Fruit fly (Drosophila melanogaster) whole organism, embryonic: ENCODE measurements around the gene mahe.

Experiments
- Asciz ChIP-seq: fragments of 200-800 bp; sonication (Bioruptor generic); optimal IDR thresholded peaks from 2 replicates; lab custom pipeline; 2017; ENCODE audit warnings: missing biosample characterization, mild to moderate bottlenecking, missing genetic modification characterization, missing genetic modification reagents
- Awh ChIP-seq: fragments of 200-800 bp; sonication (Bioruptor generic); IDR thresholded peaks from 2 replicates; pipeline ENCODE4, ENCODE4 v1.3.6; 2022; ENCODE audit warnings: missing biosample characterization, missing genetic modification characterization
- Blimp-1 ChIP-seq: fragments of 200-800 bp; sonication (Bioruptor generic); optimal IDR thresholded peaks from 3 replicates; lab custom pipeline; 2018; ENCODE audit warnings: missing biosample characterization, missing genetic modification characterization, mild to moderate bottlenecking, moderate library complexity, missing genetic modification reagents
- CG10209 ChIP-seq: fragments of 200-800 bp; sonication (Bioruptor generic); optimal IDR thresholded peaks from 3 replicates; lab custom pipeline; 2017; ENCODE audit warnings: missing biosample characterization, mild to moderate bottlenecking, missing genetic modification characterization, missing genetic modification reagents
- CG1024 ChIP-seq: fragments of 200-800 bp; sonication (Bioruptor generic); IDR thresholded peaks from 2 replicates; pipeline ENCODE4 v1.3.6; 2022; ENCODE audit warnings: missing biosample characterization, missing genetic modification characterization
- CG10979 ChIP-seq: fragments of 200-800 bp; sonication (Bioruptor generic); optimal IDR thresholded peaks from 2 replicates; lab custom pipeline; 2018; ENCODE audit warnings: missing biosample characterization, mild to moderate bottlenecking, missing genetic modification characterization, moderate library complexity
- CG14710 ChIP-seq: fragments of 200-800 bp; sonication (Bioruptor generic); optimal IDR thresholded peaks from 3 replicates; lab custom pipeline; 2019; ENCODE audit warnings: missing biosample characterization, mild to moderate bottlenecking, missing genetic modification characterization, moderate library complexity
- CG17612 ChIP-seq: fragments of 200-800 bp; sonication (Bioruptor generic); IDR thresholded peaks from 2 replicates; pipeline ENCODE4 v1.3.6; 2022; ENCODE audit warnings: missing biosample characterization, missing genetic modification characterization
- CG2678 ChIP-seq: fragments of 200-800 bp; sonication (Bioruptor generic); optimal IDR thresholded peaks from 3 replicates; lab custom pipeline; 2019; ENCODE audit warnings: missing biosample characterization, mild to moderate bottlenecking, missing genetic modification characterization, moderate library complexity
- CG30403 ChIP-seq: fragments of 200-800 bp; sonication (Bioruptor generic); optimal IDR thresholded peaks from 3 replicates; lab custom pipeline; 2016; ENCODE audit warnings: missing biosample characterization, missing genetic modification characterization
- CoRest ChIP-seq: fragments of 200-800 bp; sonication (Bioruptor generic); optimal IDR thresholded peaks from 3 replicates; lab custom pipeline; 2018; ENCODE audit warnings: missing biosample characterization, mild to moderate bottlenecking, missing genetic modification characterization, moderate library complexity
- CrebB ChIP-seq: fragments of 200-800 bp; sonication (Bioruptor generic); optimal IDR thresholded peaks from 3 replicates; lab custom pipeline; 2018; ENCODE audit warnings: missing biosample characterization, mild to moderate bottlenecking, missing genetic modification characterization
- D19B ChIP-seq: fragments of 200-800 bp; sonication (Bioruptor generic); optimal IDR thresholded peaks from 2 replicates; lab custom pipeline; 2017; ENCODE audit warnings: missing biosample characterization, mild to moderate bottlenecking, missing genetic modification characterization
- Dbx ChIP-seq: fragments of 200-800 bp; sonication (Bioruptor generic); IDR thresholded peaks from 3 replicates; pipeline ENCODE4 v1.3.6; 2022; ENCODE audit warnings: missing biosample characterization, missing genetic modification characterization
- Dip2 ChIP-seq: fragments of 200-800 bp; sonication (Bioruptor generic); IDR thresholded peaks from 2 replicates; pipeline ENCODE4 v1.3.6; 2022; ENCODE audit warnings: missing biosample characterization, missing genetic modification characterization
- Dip3 ChIP-seq: fragments of 200-800 bp; sonication (Bioruptor generic); optimal IDR thresholded peaks from 3 replicates; lab custom pipeline; 2016; ENCODE audit warnings: missing biosample characterization, missing genetic modification characterization
- Dref ChIP-seq: fragments of 200-800 bp; sonication (Bioruptor generic); IDR thresholded peaks from 2 replicates; pipeline ENCODE4 v1.3.6; 2022; ENCODE audit warnings: missing biosample characterization, missing genetic modification characterization
- E2f1 ChIP-seq: fragments of 200-800 bp; sonication (Bioruptor generic); IDR thresholded peaks from 2 replicates; pipeline ENCODE4 v1.3.6; 2022; ENCODE audit warnings: missing biosample characterization, missing genetic modification characterization
- E2f2 ChIP-seq: fragments of 200-800 bp; sonication (Bioruptor generic); IDR thresholded peaks from 2 replicates; pipeline ENCODE4 v1.3.6; 2022; ENCODE audit warnings: missing biosample characterization, missing genetic modification characterization
- Ets65A ChIP-seq: fragments of 200-800 bp; sonication (Bioruptor generic); peaks from one replicate; lab custom pipeline; 2016; ENCODE audit warnings: missing biosample characterization, missing genetic modification characterization
- Fer1 ChIP-seq: fragments of 200-800 bp; sonication (Bioruptor generic); optimal IDR thresholded peaks from 2 replicates; lab custom pipeline; 2017; ENCODE audit warnings: missing biosample characterization, mild to moderate bottlenecking, missing genetic modification characterization
- H15 ChIP-seq: fragments of 200-800 bp; sonication (Bioruptor generic); IDR thresholded peaks from 3 replicates; pipeline ENCODE4 v1.3.6; 2022; ENCODE audit warnings: missing biosample characterization, missing genetic modification characterization
- HmgD ChIP-seq: fragments of 200-800 bp; sonication (Bioruptor generic); optimal IDR thresholded peaks from 3 replicates; lab custom pipeline; 2016; ENCODE audit warnings: missing biosample characterization, missing genetic modification characterization
- Hr51 ChIP-seq, 2 experiments: fragments of 200-800 bp; sonication (Bioruptor generic); optimal IDR thresholded peaks; 2 replicates in 1 of 2; 3 replicates in 1 of 2; lab custom pipeline; 2016 to 2018; ENCODE audit warnings: missing biosample characterization in 2 of 2, missing genetic modification characterization in 2 of 2, mild to moderate bottlenecking in 1 of 2, moderate library complexity in 1 of 2
- Hsf ChIP-seq: fragments of 200-800 bp; sonication (Bioruptor generic); optimal IDR thresholded peaks from 3 replicates; lab custom pipeline; 2016; ENCODE audit warnings: missing biosample characterization, missing genetic modification characterization
- Nf-YA ChIP-seq: fragments of 200-800 bp; sonication (Bioruptor generic); IDR thresholded peaks from 2 replicates; pipeline ENCODE4 v1.3.6; 2022; ENCODE audit warnings: missing biosample characterization, missing genetic modification characterization
- PHDP ChIP-seq: fragments of 200-800 bp; sonication (Bioruptor generic); optimal IDR thresholded peaks from 3 replicates; lab custom pipeline; 2018; ENCODE audit warnings: missing biosample characterization, mild to moderate bottlenecking, missing genetic modification characterization, moderate library complexity
- Ptx1 ChIP-seq: fragments of 200-800 bp; sonication (Bioruptor generic); IDR thresholded peaks from 2 replicates; pipeline ENCODE4 v1.3.6; 2022; ENCODE audit warnings: missing biosample characterization, missing genetic modification characterization
- Ssrp ChIP-seq: fragments of 200-800 bp; sonication (Bioruptor generic); optimal IDR thresholded peaks from 2 replicates; lab custom pipeline; 2018; ENCODE audit warnings: missing biosample characterization, mild to moderate bottlenecking, missing genetic modification characterization, moderate library complexity
- Taf1 ChIP-seq: fragments of 200-800 bp; sonication (Bioruptor generic); IDR thresholded peaks from 2 replicates; pipeline ENCODE4 v1.3.6; 2022; ENCODE audit warnings: missing biosample characterization, missing genetic modification characterization
- YL-1 ChIP-seq: fragments of 200-800 bp; sonication (Bioruptor generic); optimal IDR thresholded peaks from 3 replicates; lab custom pipeline; 2017; ENCODE audit warnings: missing biosample characterization, mild to moderate bottlenecking, missing genetic modification characterization
- al ChIP-seq: fragments of 200-800 bp; sonication (Bioruptor generic); IDR thresholded peaks from 2 replicates; pipeline ENCODE4 v1.3.6; 2022; ENCODE audit warnings: missing biosample characterization, missing genetic modification characterization
- bab2 ChIP-seq: fragments of 200-800 bp; sonication (Bioruptor generic); optimal IDR thresholded peaks from 2 replicates; lab custom pipeline; 2016; ENCODE audit warnings: missing biosample characterization, missing genetic modification characterization
- bcd ChIP-seq: fragments of 200-800 bp; sonication (Bioruptor generic); optimal IDR thresholded peaks from 2 replicates; lab custom pipeline; 2017; ENCODE audit warnings: missing biosample characterization, mild to moderate bottlenecking, missing genetic modification characterization
- chinmo ChIP-seq: fragments of 200-800 bp; sonication (Bioruptor generic); IDR thresholded peaks from 4 replicates; pipeline ENCODE4 v1.3.6; 2022; ENCODE audit warnings: missing biosample characterization, missing genetic modification characterization; ENCODE audit not compliant: partially characterized antibody
- dpn ChIP-seq, 2 experiments: fragments of 200-800 bp; sonication (Bioruptor generic); optimal IDR thresholded peaks; 3 replicates each; lab custom pipeline; 2016; ENCODE audit warnings: missing biosample characterization in 2 of 2, missing genetic modification characterization in 2 of 2
- hbn ChIP-seq: fragments of 200-800 bp; sonication (Bioruptor generic); IDR thresholded peaks from 2 replicates; pipeline ENCODE4 v1.3.6; 2022; ENCODE audit warnings: missing biosample characterization, missing genetic modification characterization; ENCODE audit not compliant: partially characterized antibody
- hth ChIP-seq: fragments of >200 bp; optimal IDR thresholded peaks from 2 replicates; lab custom pipeline; 2017; ENCODE audit warnings: inconsistent platforms
- nmo ChIP-seq: fragments of 200-800 bp; sonication (Bioruptor generic); optimal IDR thresholded peaks from 2 replicates; lab custom pipeline; 2018; ENCODE audit warnings: missing biosample characterization, mild to moderate bottlenecking, missing genetic modification characterization, moderate library complexity
- pan ChIP-seq, 4 experiments: fragments of >200 bp in 3 of 4; fragments of 200-800 bp in 1 of 4; sonication (Bioruptor generic) in 1 of 4; optimal IDR thresholded peaks in 3 of 4; IDR thresholded peaks in 1 of 4; 2 replicates each; pipeline versions ENCODE4 v1.3.6 to Lab custom; 2017 to 2022; ENCODE audit warnings: missing biosample characterization in 2 of 4, missing genetic modification characterization in 2 of 4, mixed read lengths in 1 of 4
- row ChIP-seq: fragments of 200-800 bp; sonication (Bioruptor generic); IDR thresholded peaks from 3 replicates; pipeline ENCODE4 v1.3.6; 2022; ENCODE audit warnings: missing biosample characterization, missing genetic modification characterization
- salm ChIP-seq: fragments of 200-800 bp; sonication (Bioruptor generic); optimal IDR thresholded peaks from 2 replicates; lab custom pipeline; 2018; ENCODE audit warnings: missing biosample characterization, mild to moderate bottlenecking, missing genetic modification characterization
- slbo ChIP-seq: fragments of 200-800 bp; sonication (Bioruptor generic); IDR thresholded peaks from 2 replicates; pipeline ENCODE4 v1.3.6; 2022; ENCODE audit warnings: missing biosample characterization, missing genetic modification characterization
- sna ChIP-seq: fragments of 200-800 bp; sonication (Bioruptor generic); IDR thresholded peaks from 2 replicates; pipeline ENCODE4 v1.3.6; 2022; ENCODE audit warnings: missing biosample characterization, missing genetic modification characterization; ENCODE audit not compliant: partially characterized antibody
- sug ChIP-seq: fragments of 200-800 bp; optimal IDR thresholded peaks from 2 replicates; lab custom pipeline; 2019; ENCODE audit warnings: missing biosample characterization, mild to moderate bottlenecking, missing genetic modification characterization, moderate library complexity
- ttk ChIP-seq: fragments of 200-800 bp; sonication (Bioruptor generic); IDR thresholded peaks from 2 replicates; pipeline ENCODE4 v2.1.2; 2022; ENCODE audit warnings: missing biosample characterization, missing genetic modification characterization
- zen2 ChIP-seq: fragments of 200-800 bp; sonication (Bioruptor generic); IDR thresholded peaks from 3 replicates; pipeline ENCODE4 v1.3.6; 2022; ENCODE audit warnings: missing biosample characterization, missing genetic modification characterization; ENCODE audit not compliant: partially characterized antibody

The mahe gene

DNA sequence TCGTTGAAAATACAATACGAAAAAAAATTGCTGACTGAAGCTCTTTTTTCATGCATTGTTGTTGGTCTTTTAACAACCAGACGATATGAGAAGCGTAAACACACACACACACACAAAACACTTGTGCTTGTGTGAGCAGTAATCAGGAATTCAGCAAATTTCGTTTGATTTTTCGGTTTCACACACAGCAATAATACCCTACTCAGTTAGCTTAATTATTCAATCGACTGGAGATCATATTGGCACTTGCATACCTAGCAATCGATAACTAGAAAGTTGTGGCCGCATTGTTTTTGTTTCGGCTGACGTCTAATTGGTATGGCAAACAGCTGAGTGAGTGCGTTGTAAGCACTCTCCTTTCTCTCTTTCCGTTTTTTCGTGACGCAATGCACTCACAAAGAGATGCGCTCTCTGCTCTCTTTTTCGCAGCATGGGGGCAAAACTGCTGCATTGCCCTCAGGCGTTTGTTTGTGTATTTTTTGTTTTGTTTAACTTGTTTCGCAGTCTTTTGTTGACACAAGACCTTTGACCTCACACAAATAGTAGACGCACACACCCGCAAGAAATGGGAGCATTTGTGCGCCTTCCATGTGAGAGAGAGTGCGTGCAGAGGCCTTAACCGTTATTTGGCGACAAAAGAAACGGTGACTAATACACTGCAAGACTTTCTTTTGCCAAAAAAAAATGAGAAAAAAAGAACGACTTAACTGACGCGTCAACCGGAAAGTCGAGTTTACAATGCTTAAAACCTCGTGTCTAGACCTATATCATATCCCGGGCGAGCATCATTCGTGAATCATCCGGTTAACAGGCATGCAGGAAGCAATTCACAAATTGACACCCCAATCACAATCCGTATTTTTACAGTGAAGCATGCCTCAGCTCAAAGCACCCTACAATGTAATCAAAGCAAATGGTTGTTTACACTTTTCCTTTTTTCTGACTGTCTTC, 13.9 kb upstream of the mahe start (continued):
- TF ChIP-seq YL-1 (GFP tag; lab: Kevin White, UChicago) = no peak
- TF ChIP-seq Hsf (GFP tag; lab: Kevin White, UChicago) = peak; percentile 21
- TF ChIP-seq CrebB (tag; lab: Kevin White, UChicago) = no peak
- peak; percentile 12 for TF ChIP-seq Fer1 (GFP tag; lab: Kevin White, UChicago)
- no peak for TF ChIP-seq pan (optimal IDR thresholded peaks at IDR 0.05; lab: Kevin White, UChicago)
- peak in 1 of 2 experiments; percentile 57 for TF ChIP-seq pan (GFP tag; optimal IDR thresholded peaks at IDR 0.05 in 1 of 2, IDR thresholded peaks at IDR 0.05 in 1 of 2)
- TF ChIP-seq Dref (GFP tag; lab: Robert Waterston, UW) = no peak
- peak; percentile 3 for TF ChIP-seq CG10209 (GFP tag; lab: Kevin White, UChicago)
- TF ChIP-seq E2f1 (GFP tag; lab: Robert Waterston, UW) = 0 out of 2 replicates have a peak, but pooled peaks have one; percentile 26
- TF ChIP-seq ttk (GFP tag; lab: Robert Waterston, UW) = no peak
- peak; percentile 39 for TF ChIP-seq row (GFP tag; lab: Robert Waterston, UW)
- peak; percentile 37 for TF ChIP-seq PHDP
- TF ChIP-seq Asciz = peak; percentile 49
- 0 out of 3 replicates have a peak, but pooled peaks have one; percentile 26 for TF ChIP-seq Dbx (GFP tag; lab: Robert Waterston, UW)
- peak; percentile 14 for TF ChIP-seq CG14710 (tag; lab: Kevin White, UChicago)
- TF ChIP-seq H15 (GFP tag; lab: Robert Waterston, UW) = no peak
- TF ChIP-seq al (GFP tag; lab: Robert Waterston, UW) = peak; percentile 34; the same call in 1 of the 2 replicates
- peak; percentile 47 for TF ChIP-seq sug (tag; lab: Kevin White, UChicago)
- TF ChIP-seq CG10979 = peak; percentile 40
- peak; percentile 30 for TF ChIP-seq CG30403 (GFP tag; lab: Kevin White, UChicago)
- no peak for TF ChIP-seq CG17612 (GFP tag; lab: Robert Waterston, UW)
- no peak for TF ChIP-seq salm
- no peak for TF ChIP-seq hbn (GFP tag; lab: Robert Waterston, UW)
- TF ChIP-seq HmgD = peak; percentile 1
- TF ChIP-seq Ssrp = peak; percentile 13
- peak in 1 of 2 experiments; percentile 28 for TF ChIP-seq dpn (GFP tag; optimal IDR thresholded peaks at IDR 0.05; lab: Kevin White, UChicago)
- peak; percentile 14 for TF ChIP-seq Dip3
- TF ChIP-seq Taf1 (GFP tag; lab: Robert Waterston, UW) = peak; percentile 11; the same call in 1 of the 2 replicates
- TF ChIP-seq zen2 = no peak
- TF ChIP-seq D19B = peak; percentile 51
- peak; percentile 90 for TF ChIP-seq Ets65A (GFP tag; lab: Kevin White, UChicago)
- TF ChIP-seq bcd (GFP tag; lab: Kevin White, UChicago) = no peak
- TF ChIP-seq hth (lab: Kevin White, UChicago) = no peak
- 0 out of 2 replicates have a peak, but pooled peaks have one; percentile 2 for TF ChIP-seq CG1024 (GFP tag; lab: Robert Waterston, UW)
- no peak for TF ChIP-seq Nf-YA
- peak; percentile 6; the same call in 1 of the 4 replicates for TF ChIP-seq chinmo (GFP tag; lab: Robert Waterston, UW)
- peak; percentile 24 for TF ChIP-seq nmo (GFP tag; lab: Kevin White, UChicago)
- TF ChIP-seq Awh (GFP tag; lab: Robert Waterston, UW) = no peak
- TF ChIP-seq Dip2 (GFP tag; lab: Robert Waterston, UW) = no peak
- peak; percentile 7; the same call in 1 of the 2 replicates for TF ChIP-seq E2f2
- TF ChIP-seq sna = 0 out of 2 replicates have a peak, but pooled peaks have one; percentile 19
- peak; percentile 41 for TF ChIP-seq CG2678 (tag; lab: Kevin White, UChicago)
- peak; percentile 29 for TF ChIP-seq CoRest (tag; lab: Kevin White, UChicago)
- peak; percentile 57 for TF ChIP-seq slbo
- peak; percentile 50 for TF ChIP-seq Ptx1 (GFP tag; lab: Robert Waterston, UW)
- peak; percentile 42 for TF ChIP-seq Blimp-1
- TF ChIP-seq bab2 (GFP tag; lab: Kevin White, UChicago) = peak; percentile 22
- peak in 1 of 2 experiments; percentile 23 for TF ChIP-seq Hr51 (GFP tag; optimal IDR thresholded peaks at IDR 0.05; lab: Kevin White, UChicago)
